Worm (Caenorhabditis elegans) whole organism, early embryonic: ENCODE measurements around the gene F49C5.3.

Experiments
- aly-1 ChIP-seq: sonication (generic microtip); optimal IDR thresholded peaks from 2 replicates; lab custom pipeline; 2016; ENCODE audit warnings: missing genetic modification characterization, missing compliant biosample characterization
- ama-1 ChIP-seq: fragments of 150-350 bp; optimal IDR thresholded peaks from 2 replicates; lab custom pipeline; 2014
- flt-1 ChIP-seq: fragments of 200-800 bp; sonication (Bioruptor generic); IDR thresholded peaks from 2 replicates; pipeline ENCODE4 v1.3.6; 2022; ENCODE audit warnings: missing genetic modification characterization, missing compliant biosample characterization
- pes-1 ChIP-seq: fragments of 200-800 bp; sonication (Bioruptor generic); IDR thresholded peaks from 2 replicates; pipeline ENCODE4 v1.3.6; 2022; ENCODE audit warnings: missing genetic modification reagents, missing genetic modification characterization, missing compliant biosample characterization

DNA sequence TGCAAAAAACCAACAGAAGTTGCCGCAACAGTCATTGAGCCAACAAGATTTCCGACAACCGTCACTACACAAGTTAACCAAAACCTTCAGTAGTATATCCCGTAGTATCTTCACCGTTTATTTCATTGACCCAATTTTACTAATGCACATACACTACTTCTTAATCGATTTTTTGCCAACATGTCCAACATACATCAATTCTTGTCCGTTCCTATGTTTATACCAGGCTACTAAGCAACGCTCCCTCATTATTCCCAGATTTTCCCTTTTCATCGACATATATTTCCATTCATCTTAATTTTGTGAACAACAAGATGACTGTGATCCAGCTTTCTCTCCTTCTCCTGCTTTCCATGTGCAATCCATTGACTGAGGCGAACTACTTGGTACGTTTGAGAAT lies 29.5 kb downstream of the F49C5.3 start, which contains the start of gene F49C5.7:
- TF ChIP-seq aly-1 (tag; lab: Kevin White, UChicago) (no peak), flt-1 (GFP tag; lab: Robert Waterston, UW) (no peak), ama-1 (lab: Kevin White, UChicago) (no peak), pes-1 (no peak)
